Worm (Caenorhabditis elegans): ENCODE results near the gene daf-36.

DNA sequence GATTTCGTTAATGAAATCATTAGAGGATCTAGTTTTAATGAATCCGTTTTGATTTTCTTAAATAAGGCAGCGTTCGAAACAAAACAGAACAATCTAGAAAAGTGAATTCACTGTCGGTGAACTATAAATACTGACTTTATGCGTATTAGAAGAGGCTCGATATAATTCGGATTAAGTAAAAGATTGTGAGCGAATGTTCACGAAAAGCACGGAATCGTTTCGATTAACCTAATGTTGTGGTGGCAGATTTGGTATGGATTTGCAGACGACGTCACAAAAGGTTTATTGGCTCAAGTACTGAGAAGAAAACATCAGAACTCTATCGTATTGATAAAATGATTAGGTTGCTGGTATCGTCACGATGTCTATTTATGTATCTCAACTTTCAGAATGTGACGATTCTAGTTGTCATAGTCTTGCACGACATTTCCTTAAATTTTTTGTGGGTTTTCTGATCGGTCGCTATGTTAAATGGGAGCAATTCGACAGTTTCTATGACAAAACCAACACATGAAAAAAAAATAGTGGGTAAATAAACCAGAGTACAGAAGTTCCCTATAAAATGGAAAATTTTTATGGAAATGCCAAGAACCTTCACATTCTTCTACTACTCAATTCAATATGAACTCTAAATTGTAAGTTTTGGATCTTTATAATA lies 3.8 kb upstream of the daf-36 start, which contains the start of the genes pyt-1 and fipr-7:
- TF ChIP-seq ama-1 (optimal IDR thresholded peaks at IDR 0.05) (no peak), snpc-4 (tag; optimal IDR thresholded peaks at IDR 0.05) (no peak), nhr-10 (tag; optimal IDR thresholded peaks at IDR 0.05) (no peak), lsy-2 (tag; optimal IDR thresholded peaks at IDR 0.05) (no peak), unc-62 (GFP tag; optimal IDR thresholded peaks at IDR 0.05) (no peak), alr-1 (tag; optimal IDR thresholded peaks at IDR 0.05) (no peak), lin-39 (tag; optimal IDR thresholded peaks at IDR 0.05) (no peak), skn-1 (tag; optimal IDR thresholded peaks at IDR 0.05) (no peak), blmp-1 (tag; optimal IDR thresholded peaks at IDR 0.05; ENCODE audit: insufficient read depth) (no peak), elt-1 (tag; optimal IDR thresholded peaks at IDR 0.05) (no peak), sma-3 (GFP tag; optimal IDR thresholded peaks at IDR 0.05) (no peak), lin-13 (GFP tag; optimal IDR thresholded peaks at IDR 0.05) (no peak), elt-3 (tag; optimal IDR thresholded peaks at IDR 0.05) (no peak)
